Fruit fly (Drosophila melanogaster) whole organism, pupa: Measurements from ENCODE around the gene CG2818.

ENCODE experiments used
- CG10348 ChIP-seq: fragments of 200-800 bp; sonication (Bioruptor generic); IDR thresholded peaks from 2 replicates; pipeline ENCODE4 v1.3.6; 2022; ENCODE audit warnings: missing biosample characterization, missing genetic modification characterization
- CG12605 ChIP-seq: fragments of 200-800 bp; sonication (Bioruptor generic); IDR thresholded peaks from 2 replicates; pipeline ENCODE4 v1.3.6; 2022; ENCODE audit warnings: missing biosample characterization, missing genetic modification characterization
- CG13204 ChIP-seq: fragments of 200-800 bp; sonication (Bioruptor generic); optimal IDR thresholded peaks from 2 replicates; lab custom pipeline; 2018; ENCODE audit warnings: missing biosample characterization, mild to moderate bottlenecking, missing genetic modification characterization, moderate library complexity
- CG14655 ChIP-seq: fragments of 200-800 bp; sonication (Bioruptor generic); optimal IDR thresholded peaks from 3 replicates; lab custom pipeline; 2017; ENCODE audit warnings: mild to moderate bottlenecking, missing biosample characterization, missing genetic modification reagents, missing genetic modification characterization
- CG15710 ChIP-seq: fragments of 200-800 bp; sonication (Bioruptor generic); optimal IDR thresholded peaks from 2 replicates; lab custom pipeline; 2018; ENCODE audit warnings: missing biosample characterization, mild to moderate bottlenecking, missing genetic modification characterization, moderate library complexity
- CG17806 ChIP-seq: fragments of 200-800 bp; sonication (Bioruptor generic); optimal IDR thresholded peaks from 2 replicates; lab custom pipeline; 2018; ENCODE audit warnings: missing biosample characterization, mild to moderate bottlenecking, missing genetic modification characterization, moderate library complexity
- CG32121 ChIP-seq: fragments of 200-800 bp; sonication (Bioruptor generic); IDR thresholded peaks from 2 replicates; pipeline ENCODE4 v1.3.6; 2022; ENCODE audit warnings: missing biosample characterization, missing genetic modification characterization
- CG34367 ChIP-seq: fragments of 200-800 bp; sonication (Bioruptor generic); optimal IDR thresholded peaks from 2 replicates; lab custom pipeline; 2018; ENCODE audit warnings: missing biosample characterization, mild to moderate bottlenecking, missing genetic modification characterization
- CG4496 ChIP-seq: fragments of 200-800 bp; sonication (Bioruptor generic); IDR thresholded peaks from 3 replicates; pipeline ENCODE4 v1.3.6; 2022; ENCODE audit warnings: missing biosample characterization, missing genetic modification characterization
- CG8159 ChIP-seq: fragments of 200-800 bp; sonication (Bioruptor generic); optimal IDR thresholded peaks from 3 replicates; lab custom pipeline; 2018; ENCODE audit warnings: missing biosample characterization, mild to moderate bottlenecking, missing genetic modification characterization, moderate library complexity
- CG8301 ChIP-seq: fragments of 200-800 bp; sonication (Bioruptor generic); optimal IDR thresholded peaks from 2 replicates; lab custom pipeline; 2018; ENCODE audit warnings: missing biosample characterization, mild to moderate bottlenecking, missing genetic modification characterization
- CG9948 ChIP-seq: fragments of 200-800 bp; sonication (Bioruptor generic); optimal IDR thresholded peaks from 2 replicates; lab custom pipeline; 2018; ENCODE audit warnings: missing biosample characterization, mild to moderate bottlenecking, missing genetic modification characterization, moderate library complexity
- D1 ChIP-seq: fragments of 200-800 bp; sonication (Bioruptor generic); optimal IDR thresholded peaks from 2 replicates; lab custom pipeline; 2018; ENCODE audit warnings: missing biosample characterization, mild to moderate bottlenecking, missing genetic modification characterization, moderate library complexity
- EcR ChIP-seq: fragments of 200-800 bp; sonication (Bioruptor generic); optimal IDR thresholded peaks from 3 replicates; lab custom pipeline; 2019; ENCODE audit warnings: missing biosample characterization, missing genetic modification characterization, mild to moderate bottlenecking, moderate library complexity, missing genetic modification reagents
- Ets98B ChIP-seq: fragments of 200-800 bp; sonication (Bioruptor generic); IDR thresholded peaks from 2 replicates; pipeline ENCODE4 v1.3.6; 2022; ENCODE audit warnings: missing biosample characterization, missing genetic modification characterization
- Pif1A ChIP-seq: fragments of 200-800 bp; sonication (Bioruptor generic); optimal IDR thresholded peaks from 3 replicates; lab custom pipeline; 2016; ENCODE audit warnings: missing biosample characterization, missing genetic modification characterization
- Pif1B ChIP-seq: fragments of 200-800 bp; sonication (Bioruptor generic); optimal IDR thresholded peaks from 3 replicates; lab custom pipeline; 2016; ENCODE audit warnings: missing biosample characterization, missing genetic modification characterization
- Snoo ChIP-seq: fragments of 200-800 bp; sonication (Bioruptor generic); optimal IDR thresholded peaks from 3 replicates; lab custom pipeline; 2017; ENCODE audit warnings: missing biosample characterization, mild to moderate bottlenecking, missing genetic modification characterization, inconsistent platforms
- fd96Ca ChIP-seq: fragments of 200-800 bp; sonication (Bioruptor generic); IDR thresholded peaks from 3 replicates; pipeline ENCODE4 v1.3.6; 2022; ENCODE audit warnings: missing biosample characterization, missing genetic modification characterization
- gl ChIP-seq: fragments of 200-800 bp; sonication (Bioruptor generic); optimal IDR thresholded peaks from 2 replicates; lab custom pipeline; 2018; ENCODE audit warnings: missing biosample characterization, mild to moderate bottlenecking, missing genetic modification characterization
- rn ChIP-seq: fragments of 200-800 bp; sonication (Bioruptor generic); IDR thresholded peaks from 2 replicates; pipeline ENCODE4 v1.3.6; 2022; ENCODE audit warnings: missing biosample characterization, missing genetic modification characterization

CG2818 gene

DNA sequence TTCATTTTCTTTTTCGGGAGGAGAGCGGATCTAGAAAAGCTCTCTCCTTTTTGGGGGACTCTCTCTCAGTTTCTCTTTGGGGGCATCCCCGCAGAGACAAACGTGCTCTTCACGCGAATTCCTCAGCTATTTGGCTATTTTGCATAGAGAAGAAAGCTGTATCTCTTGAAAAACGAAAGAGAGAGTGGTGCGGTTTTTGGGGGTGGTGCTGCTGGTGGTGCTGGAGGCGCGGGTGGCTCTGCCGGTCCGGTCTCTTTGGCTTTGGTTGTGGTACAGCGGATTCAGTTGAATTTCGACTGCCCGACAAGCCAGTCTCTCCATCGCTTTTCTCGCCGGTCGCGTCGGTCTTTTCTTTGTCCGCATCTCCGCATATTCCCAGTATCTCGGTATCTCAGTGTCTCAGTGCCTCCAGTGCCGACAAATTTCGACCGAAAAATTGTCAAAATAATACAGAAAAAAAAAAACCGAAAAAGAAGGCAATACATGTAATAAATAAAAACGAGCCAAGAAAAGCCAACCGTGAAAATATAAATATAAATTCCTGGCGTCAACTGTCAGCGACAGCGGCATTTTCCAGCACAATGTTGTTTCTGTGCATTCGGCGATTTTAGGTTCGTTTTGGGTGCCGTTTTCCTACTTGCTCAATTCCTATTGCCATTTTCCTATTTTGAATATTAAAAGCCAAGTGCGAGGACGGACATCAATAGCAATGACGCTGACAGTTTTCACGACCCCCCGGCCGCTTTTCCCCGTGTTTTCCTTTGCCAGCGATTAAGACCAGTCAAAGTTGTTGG is 17.2 kb downstream of the CG2818 start, which contains the start of gene CG10019:
TSS of gene CG10019 (plus strand) at position 285 of the 794 bp plus-strand sequence.
- TF ChIP-seq CG8159 (tag; lab: Kevin White, UChicago) (no peak), fd96Ca (no peak), EcR (GFP tag; lab: Kevin White, UChicago) (no peak), CG13204 (GFP tag; lab: Kevin White, UChicago) (no peak), CG14655 (GFP tag; lab: Kevin White, UChicago) (peak; percentile 4), CG4496 (GFP tag; lab: Robert Waterston, UW) (peak; percentile 31; the same call in 1 of the 3 replicates), Pif1B (no peak), Pif1A (GFP tag; lab: Kevin White, UChicago) (no peak), CG34367 (tag; lab: Kevin White, UChicago) (no peak), CG9948 (tag; lab: Kevin White, UChicago) (no peak), gl (tag; lab: Kevin White, UChicago) (no peak), CG32121 (GFP tag; lab: Robert Waterston, UW) (peak; percentile 48), rn (GFP tag; lab: Robert Waterston, UW) (no peak), CG15710 (tag; lab: Kevin White, UChicago) (no peak), Ets98B (GFP tag; lab: Robert Waterston, UW) (peak; percentile 31; the same call in 1 of the 2 replicates), Snoo (tag; lab: Kevin White, UChicago) (no peak), CG12605 (no peak), CG8301 (tag; lab: Kevin White, UChicago) (no peak), CG17806 (no peak)
- TF ChIP-seq, all 21 proteins: peak for 4

dm6 chr2L:3731055-3731454 is 17.9 kb downstream of the CG2818 start:
- no peak for TF ChIP-seq CG4496 (GFP tag; lab: Robert Waterston, UW)
- peak; percentile 70 for TF ChIP-seq CG14655 (GFP tag; lab: Kevin White, UChicago)
- TF ChIP-seq CG8301 (tag; lab: Kevin White, UChicago) = peak; percentile 72
- peak; percentile 13; the same call in 1 of the 2 replicates for TF ChIP-seq Ets98B (GFP tag; lab: Robert Waterston, UW)
- TF ChIP-seq CG8159 (tag; lab: Kevin White, UChicago) = no peak
- no peak for TF ChIP-seq CG34367 (tag; lab: Kevin White, UChicago)
- peak; percentile 31; the same call in 1 of the 2 replicates for TF ChIP-seq CG32121 (GFP tag; lab: Robert Waterston, UW)

DNA sequence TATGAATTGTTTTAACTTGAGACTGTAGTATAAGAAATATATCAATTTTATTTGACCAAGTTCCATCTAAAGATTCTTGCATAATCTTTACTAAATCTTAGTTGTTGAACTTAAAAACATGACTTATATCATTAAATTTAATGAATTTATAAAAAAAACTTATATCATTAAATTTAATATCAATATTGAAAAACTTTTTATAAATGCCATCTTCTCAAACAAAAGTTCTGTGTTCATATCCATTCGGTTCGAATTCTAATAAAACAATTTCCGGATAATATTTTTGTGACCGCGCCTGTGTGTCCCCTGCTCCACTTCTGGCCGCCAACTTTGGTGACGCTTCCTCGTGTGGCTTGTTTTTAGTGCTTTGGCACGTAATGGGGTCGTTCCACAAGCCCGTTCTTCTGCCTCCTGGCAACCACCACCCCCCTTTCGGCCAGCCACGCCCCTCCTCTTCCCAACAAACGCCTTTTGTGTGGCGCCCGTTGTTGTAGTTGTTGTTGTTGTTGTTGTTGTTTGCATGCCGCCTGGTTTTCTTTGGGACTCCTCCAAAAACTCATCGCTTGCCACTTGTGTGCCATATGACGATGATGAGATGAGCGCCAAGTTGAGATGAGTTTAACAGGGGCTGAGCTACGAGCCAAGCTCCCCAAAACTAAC is 24.0 kb downstream of the CG2818 start:
- TF ChIP-seq D1 (no peak), CG9948 (tag; lab: Kevin White, UChicago) (peak; percentile 39), CG12605 (no peak), CG4496 (GFP tag; lab: Robert Waterston, UW) (0 out of 3 replicates have a peak, but pooled peaks have one; percentile 39), rn (GFP tag; lab: Robert Waterston, UW) (no peak), CG32121 (GFP tag; lab: Robert Waterston, UW) (peak; percentile 21; the same call in 1 of the 2 replicates), Pif1B (no peak), gl (tag; lab: Kevin White, UChicago) (no peak), CG34367 (tag; lab: Kevin White, UChicago) (no peak), CG8159 (tag; lab: Kevin White, UChicago) (peak; percentile 53), CG14655 (GFP tag; lab: Kevin White, UChicago) (peak; percentile 50), Snoo (tag; lab: Kevin White, UChicago) (no peak), CG15710 (tag; lab: Kevin White, UChicago) (peak; percentile 30), EcR (GFP tag; lab: Kevin White, UChicago) (no peak), CG10348 (no peak), fd96Ca (no peak), Pif1A (GFP tag; lab: Kevin White, UChicago) (no peak), CG17806 (no peak), CG8301 (tag; lab: Kevin White, UChicago) (peak; percentile 36), Ets98B (GFP tag; lab: Robert Waterston, UW) (no peak), CG13204 (GFP tag; lab: Kevin White, UChicago) (peak; percentile 12)
- TF ChIP-seq, all 21 proteins: peak for 8

dm6 chr2L:3737682-3738081 is 24.5 kb downstream of the CG2818 start:
- TF ChIP-seq gl (tag; lab: Kevin White, UChicago) (no peak), CG10348 (no peak), CG8159 (tag; lab: Kevin White, UChicago) (peak; percentile 28), Pif1B (peak; percentile 9), CG14655 (GFP tag; lab: Kevin White, UChicago) (peak; percentile 44), CG8301 (tag; lab: Kevin White, UChicago) (peak; percentile 39), Pif1A (GFP tag; lab: Kevin White, UChicago) (peak; percentile 3), CG9948 (tag; lab: Kevin White, UChicago) (peak; percentile 24)

DNA sequence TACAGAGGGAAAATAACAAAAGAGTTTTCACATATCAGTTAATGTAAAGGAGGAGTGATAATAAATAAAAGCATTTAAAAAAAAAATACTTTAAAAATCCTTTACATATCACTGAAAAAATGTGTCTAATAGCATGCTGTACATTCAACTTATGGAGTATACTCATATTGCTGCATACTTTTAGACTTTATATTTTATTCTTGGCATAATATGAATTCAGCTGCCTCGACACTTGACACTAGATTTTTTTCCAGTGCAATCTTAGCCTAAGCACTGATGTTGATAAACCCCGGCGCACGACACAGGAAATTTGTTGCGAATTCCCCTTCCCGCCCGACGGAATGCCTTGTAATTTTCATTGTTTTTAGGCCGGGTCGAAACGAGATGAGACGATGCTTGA is 27.3 kb downstream of the CG2818 start:
- TF ChIP-seq CG8301 (tag; lab: Kevin White, UChicago) (no peak), CG9948 (tag; lab: Kevin White, UChicago) (no peak), CG32121 (GFP tag; lab: Robert Waterston, UW) (no peak), CG17806 (no peak), D1 (no peak), Pif1A (GFP tag; lab: Kevin White, UChicago) (no peak), CG8159 (tag; lab: Kevin White, UChicago) (no peak), fd96Ca (no peak)
